Fruit fly (Drosophila melanogaster) whole organism, embryonic: ENCODE data around the gene MRP.

Experiments
- ATbp ChIP-seq: fragments of 200-800 bp; sonication (Bioruptor generic); optimal IDR thresholded peaks from 2 replicates; lab custom pipeline; 2017; ENCODE audit warnings: missing biosample characterization, mild to moderate bottlenecking, missing genetic modification characterization, missing genetic modification reagents
- Bteb2 ChIP-seq: fragments of 200-800 bp; sonication (Bioruptor generic); optimal IDR thresholded peaks from 2 replicates; lab custom pipeline; 2016; ENCODE audit warnings: missing biosample characterization, missing genetic modification characterization
- CG10321 ChIP-seq: fragments of 200-800 bp; sonication (Bioruptor generic); IDR thresholded peaks from 2 replicates; pipeline ENCODE4 v1.3.6; 2022; ENCODE audit warnings: missing biosample characterization, missing genetic modification characterization
- CG10462 ChIP-seq: fragments of 200-800 bp; sonication (Bioruptor generic); optimal IDR thresholded peaks from 2 replicates; lab custom pipeline; 2016; ENCODE audit warnings: missing biosample characterization, missing genetic modification characterization
- CG10959 ChIP-seq: fragments of 200-800 bp; sonication (Bioruptor generic); IDR thresholded peaks from 2 replicates; pipeline ENCODE4 v1.3.6; 2022; ENCODE audit warnings: missing biosample characterization, missing genetic modification characterization
- CG11696 ChIP-seq: fragments of 200-800 bp; sonication (Bioruptor generic); IDR thresholded peaks from 2 replicates; pipeline ENCODE4 v1.3.6; 2022; ENCODE audit warnings: missing biosample characterization, missing genetic modification characterization
- CG12155 ChIP-seq: fragments of 200-800 bp; sonication (Bioruptor generic); optimal IDR thresholded peaks from 3 replicates; lab custom pipeline; 2016; ENCODE audit warnings: missing biosample characterization, missing genetic modification characterization
- CG1233 ChIP-seq: fragments of 200-800 bp; sonication (Bioruptor generic); optimal IDR thresholded peaks from 4 replicates; lab custom pipeline; 2018; ENCODE audit warnings: missing biosample characterization, mild to moderate bottlenecking, missing genetic modification characterization
- CG12744 ChIP-seq: fragments of 200-800 bp; sonication (Bioruptor generic); optimal IDR thresholded peaks from 2 replicates; lab custom pipeline; 2016; ENCODE audit warnings: missing biosample characterization, missing genetic modification characterization
- CG13287 ChIP-seq: fragments of 200-800 bp; sonication (Bioruptor generic); IDR thresholded peaks from 2 replicates; pipeline ENCODE4 v1.3.6; 2022; ENCODE audit warnings: missing biosample characterization, missing genetic modification characterization; ENCODE audit not compliant: partially characterized antibody
- CG17186 ChIP-seq: fragments of 200-800 bp; sonication (Bioruptor generic); optimal IDR thresholded peaks from 3 replicates; lab custom pipeline; 2017; ENCODE audit warnings: missing biosample characterization, missing genetic modification reagents, missing genetic modification characterization
- CG17328 ChIP-seq: fragments of 200-800 bp; sonication (Bioruptor generic); IDR thresholded peaks from 2 replicates; pipeline ENCODE4 v1.3.6; 2022; ENCODE audit warnings: missing biosample characterization, missing genetic modification characterization
- CG17829 ChIP-seq: fragments of 200-800 bp; optimal IDR thresholded peaks from 2 replicates; lab custom pipeline; 2019; ENCODE audit warnings: missing biosample characterization, mild to moderate bottlenecking, missing genetic modification characterization, moderate library complexity
- CG18619 ChIP-seq: fragments of 200-800 bp; sonication (Bioruptor generic); optimal IDR thresholded peaks from 3 replicates; lab custom pipeline; 2017; ENCODE audit warnings: missing biosample characterization, mild to moderate bottlenecking, missing genetic modification characterization
- CG32767 ChIP-seq: fragments of 200-800 bp; sonication (Bioruptor generic); IDR thresholded peaks from 2 replicates; pipeline ENCODE4 v1.3.6; 2022; ENCODE audit warnings: missing biosample characterization, missing genetic modification characterization
- CG4360 ChIP-seq: fragments of 200-800 bp; sonication (Bioruptor generic); IDR thresholded peaks from 2 replicates; pipeline ENCODE4 v1.3.6; 2022; ENCODE audit warnings: missing biosample characterization, missing genetic modification characterization
- CG6175 ChIP-seq: fragments of 200-800 bp; sonication (Bioruptor generic); IDR thresholded peaks from 3 replicates; pipeline ENCODE4 v1.3.6; 2022; ENCODE audit warnings: missing biosample characterization, missing genetic modification characterization
- CG6254 ChIP-seq: fragments of 200-800 bp; sonication (Bioruptor generic); optimal IDR thresholded peaks from 3 replicates; lab custom pipeline; 2017; ENCODE audit warnings: mild to moderate bottlenecking, missing biosample characterization, missing genetic modification reagents, missing genetic modification characterization
- CG8281 ChIP-seq: fragments of 200-800 bp; sonication (Bioruptor generic); optimal IDR thresholded peaks from 2 replicates; lab custom pipeline; 2018; ENCODE audit warnings: missing biosample characterization, mild to moderate bottlenecking, missing genetic modification characterization, moderate library complexity
- CG8924 ChIP-seq: fragments of 200-800 bp; optimal IDR thresholded peaks from 3 replicates; lab custom pipeline; 2019; ENCODE audit warnings: missing biosample characterization, mild to moderate bottlenecking, missing genetic modification characterization, moderate library complexity
- CG9609 ChIP-seq: fragments of 200-800 bp; sonication (Bioruptor generic); optimal IDR thresholded peaks from 3 replicates; lab custom pipeline; 2016; ENCODE audit warnings: missing biosample characterization, missing genetic modification characterization
- Camta ChIP-seq: fragments of 200-800 bp; sonication (Bioruptor generic); optimal IDR thresholded peaks from 2 replicates; lab custom pipeline; 2016; ENCODE audit warnings: missing biosample characterization, missing genetic modification characterization
- D ChIP-seq, 2 experiments: fragments of 200-800 bp in 1 of 2; fragments of >200 bp in 1 of 2; sonication (Bioruptor generic) in 1 of 2; optimal IDR thresholded peaks; 2 replicates in 1 of 2; 3 replicates in 1 of 2; lab custom pipeline; 2017; ENCODE audit warnings: mild to moderate bottlenecking in 1 of 2, missing biosample characterization in 1 of 2, missing genetic modification characterization in 1 of 2, missing genetic modification reagents in 1 of 2
- Dad ChIP-seq: fragments of 200-800 bp; sonication (Bioruptor generic); optimal IDR thresholded peaks from 3 replicates; lab custom pipeline; 2016; ENCODE audit warnings: missing biosample characterization, missing genetic modification characterization
- Dip2 ChIP-seq: fragments of 200-800 bp; sonication (Bioruptor generic); IDR thresholded peaks from 2 replicates; pipeline ENCODE4 v1.3.6; 2022; ENCODE audit warnings: missing biosample characterization, missing genetic modification characterization
- E2f1 ChIP-seq: fragments of 200-800 bp; sonication (Bioruptor generic); IDR thresholded peaks from 2 replicates; pipeline ENCODE4 v1.3.6; 2022; ENCODE audit warnings: missing biosample characterization, missing genetic modification characterization
- MESR4 ChIP-seq: fragments of 200-800 bp; sonication (Bioruptor generic); optimal IDR thresholded peaks from 2 replicates; lab custom pipeline; 2018; ENCODE audit warnings: missing biosample characterization, mild to moderate bottlenecking, missing genetic modification characterization, moderate library complexity
- NfI ChIP-seq: fragments of 200-800 bp; sonication (Bioruptor generic); optimal IDR thresholded peaks from 3 replicates; lab custom pipeline; 2018; ENCODE audit warnings: missing biosample characterization, mild to moderate bottlenecking, missing genetic modification characterization, moderate library complexity
- Sry-δ ChIP-seq: fragments of 200-800 bp; sonication (Bioruptor generic); optimal IDR thresholded peaks from 2 replicates; lab custom pipeline; 2016; ENCODE audit warnings: missing biosample characterization, missing genetic modification characterization
- Trl ChIP-seq, 3 experiments: fragments of >200 bp in 2 of 3; fragments of 200-800 bp in 1 of 3; sonication (Bioruptor generic) in 1 of 3; optimal IDR thresholded peaks; 2 replicates in 1 of 3; 3 replicates in 2 of 3; lab custom pipeline; 2016 to 2017; ENCODE audit warnings: missing biosample characterization in 1 of 3, missing genetic modification characterization in 1 of 3
- ara ChIP-seq: fragments of 200-800 bp; sonication (Bioruptor generic); IDR thresholded peaks from 2 replicates; pipeline ENCODE4 v1.3.6; 2022; ENCODE audit warnings: missing biosample characterization, missing genetic modification characterization
- bbx ChIP-seq: fragments of 200-800 bp; sonication (Bioruptor generic); IDR thresholded peaks from 2 replicates; pipeline ENCODE4 v1.3.6; 2022; ENCODE audit warnings: missing biosample characterization, missing genetic modification characterization; ENCODE audit not compliant: partially characterized antibody
- bigmax ChIP-seq: fragments of 200-800 bp; sonication (Bioruptor generic); optimal IDR thresholded peaks from 2 replicates; lab custom pipeline; 2018; ENCODE audit warnings: missing biosample characterization, mild to moderate bottlenecking, missing genetic modification characterization
- chif ChIP-seq, 2 experiments: fragments of 200-800 bp; sonication (Bioruptor generic); optimal IDR thresholded peaks; 3 replicates each; lab custom pipeline; 2016; ENCODE audit warnings: missing biosample characterization in 2 of 2, missing genetic modification characterization in 2 of 2
- ems ChIP-seq: fragments of 200-800 bp; sonication (Bioruptor generic); optimal IDR thresholded peaks from 3 replicates; lab custom pipeline; 2016; ENCODE audit warnings: missing biosample characterization, missing genetic modification characterization
- fru ChIP-seq: fragments of >200 bp; optimal IDR thresholded peaks from 2 replicates; lab custom pipeline; 2017
- gce ChIP-seq: fragments of 200-800 bp; sonication (Bioruptor generic); IDR thresholded peaks from 3 replicates; pipeline ENCODE4 v1.3.6; 2022; ENCODE audit warnings: missing biosample characterization, missing genetic modification characterization
- gcm2 ChIP-seq: fragments of 200-800 bp; sonication (Bioruptor generic); optimal IDR thresholded peaks from 2 replicates; lab custom pipeline; 2016; ENCODE audit warnings: missing biosample characterization, missing genetic modification characterization
- jing ChIP-seq: fragments of 200-800 bp; sonication (Bioruptor generic); optimal IDR thresholded peaks from 2 replicates; lab custom pipeline; 2018; ENCODE audit warnings: missing biosample characterization, mild to moderate bottlenecking, missing genetic modification characterization
- lilli ChIP-seq: fragments of 200-800 bp; sonication (Bioruptor generic); optimal IDR thresholded peaks from 3 replicates; lab custom pipeline; 2016; ENCODE audit warnings: missing biosample characterization, missing genetic modification characterization
- peb ChIP-seq: fragments of 200-800 bp; sonication (Bioruptor generic); IDR thresholded peaks from 2 replicates; pipeline ENCODE4 v1.3.6; 2022; ENCODE audit warnings: missing biosample characterization, missing genetic modification characterization
- pnt ChIP-seq: fragments of 200-800 bp; sonication (Bioruptor generic); optimal IDR thresholded peaks from 3 replicates; lab custom pipeline; 2016; ENCODE audit warnings: missing biosample characterization, missing genetic modification characterization
- psq ChIP-seq: fragments of 200-800 bp; sonication (Bioruptor generic); optimal IDR thresholded peaks from 2 replicates; lab custom pipeline; 2017; ENCODE audit warnings: missing biosample characterization, missing genetic modification characterization
- run ChIP-seq: fragments of 200-800 bp; sonication (Bioruptor generic); optimal IDR thresholded peaks from 3 replicates; lab custom pipeline; 2018; ENCODE audit warnings: missing biosample characterization, mild to moderate bottlenecking, missing genetic modification characterization
- usp ChIP-seq: fragments of >200 bp; optimal IDR thresholded peaks from 2 replicates; lab custom pipeline; 2017; ENCODE audit warnings: missing biosample characterization, missing genetic modification characterization
- vvl ChIP-seq: fragments of 200-800 bp; sonication (Bioruptor generic); IDR thresholded peaks from 2 replicates; pipeline ENCODE4 v1.3.6; 2022; ENCODE audit warnings: missing biosample characterization, missing genetic modification characterization
- zen2 ChIP-seq: fragments of 200-800 bp; sonication (Bioruptor generic); IDR thresholded peaks from 3 replicates; pipeline ENCODE4 v1.3.6; 2022; ENCODE audit warnings: missing biosample characterization, missing genetic modification characterization; ENCODE audit not compliant: partially characterized antibody
- zfh1 ChIP-seq: fragments of 200-800 bp; sonication (Bioruptor generic); IDR thresholded peaks from 3 replicates; pipeline ENCODE4 v1.3.6; 2022; ENCODE audit warnings: missing biosample characterization, missing genetic modification characterization

MRP gene

DNA sequence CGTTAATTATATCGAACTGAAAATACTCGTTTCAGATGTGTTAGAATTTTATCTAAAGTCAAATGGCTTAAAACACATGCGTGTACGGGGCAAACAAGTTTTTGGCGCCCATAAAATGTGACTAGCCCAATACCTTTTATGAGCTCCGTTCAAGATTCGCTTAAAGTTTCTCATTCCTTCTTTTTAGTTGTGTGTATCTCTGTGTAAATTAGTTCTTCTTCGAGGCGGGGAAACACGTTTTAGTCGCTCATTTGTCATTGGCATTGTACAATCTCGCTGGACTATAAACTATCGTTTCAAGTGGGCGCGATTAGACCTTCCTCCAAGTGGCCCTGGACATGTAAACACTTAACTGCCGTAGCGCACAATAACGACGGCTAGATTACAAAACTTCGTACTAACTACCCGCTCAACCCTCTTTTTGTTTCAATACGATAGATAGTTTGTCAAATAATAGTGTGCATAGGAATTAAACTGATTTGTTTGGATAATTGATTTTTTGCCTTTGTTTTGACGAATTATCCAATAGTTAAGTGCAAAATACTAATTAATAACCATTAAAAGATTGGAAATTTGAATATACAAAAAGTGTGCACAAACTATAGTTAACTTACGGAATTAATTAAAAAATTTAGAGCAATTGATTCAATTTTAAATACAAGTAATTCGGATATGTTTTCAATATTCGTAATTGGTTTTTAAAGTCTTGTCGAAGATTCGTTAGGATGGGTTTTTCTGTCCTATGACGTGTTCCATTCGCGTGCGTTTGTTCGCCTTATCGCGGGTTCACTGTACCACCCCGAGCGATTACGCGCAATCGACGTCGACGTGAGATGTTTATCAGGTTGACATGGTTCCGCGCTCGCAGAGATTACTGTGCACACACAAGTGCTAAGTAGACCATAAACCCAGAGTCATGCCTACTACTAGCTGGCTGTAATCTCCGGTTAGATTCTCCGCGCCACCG lies 1.9 kb downstream of the MRP start (continued):
- TF ChIP-seq CG11696 (0 out of 2 replicates have a peak, but pooled peaks have one; percentile 31), CG10321 (GFP tag; lab: Robert Waterston, UW) (no peak), run (tag; lab: Kevin White, UChicago) (no peak), chif (GFP tag; optimal IDR thresholded peaks at IDR 0.05; lab: Kevin White, UChicago) (no peak), CG6254 (GFP tag; lab: Kevin White, UChicago) (peak; percentile 3), MESR4 (GFP tag; lab: Kevin White, UChicago) (no peak), Bteb2 (GFP tag; lab: Kevin White, UChicago) (no peak), pnt (GFP tag; lab: Kevin White, UChicago) (peak; percentile 10), Camta (GFP tag; lab: Kevin White, UChicago) (no peak), usp (no peak), vvl (GFP tag; lab: Robert Waterston, UW) (no peak), CG10462 (no peak), CG8924 (tag; lab: Kevin White, UChicago) (no peak), ems (GFP tag; lab: Kevin White, UChicago) (no peak), Dip2 (no peak), E2f1 (GFP tag; lab: Robert Waterston, UW) (peak; percentile 32; the same call in 1 of the 2 replicates), CG6175 (GFP tag; lab: Robert Waterston, UW) (no peak), jing (GFP tag; lab: Kevin White, UChicago) (no peak), lilli (GFP tag; lab: Kevin White, UChicago) (peak; percentile 61), CG12744 (no peak), D (optimal IDR thresholded peaks at IDR 0.05; lab: Kevin White, UChicago) (no peak), D (GFP tag; optimal IDR thresholded peaks at IDR 0.05; lab: Kevin White, UChicago) (peak; percentile 16), psq (no peak), peb (GFP tag; lab: Robert Waterston, UW) (peak; percentile 18; the same call in 1 of the 2 replicates), Sry-δ (GFP tag; lab: Kevin White, UChicago) (no peak), CG8281 (tag; lab: Kevin White, UChicago) (peak; percentile 3), zfh1 (GFP tag; lab: Robert Waterston, UW) (peak; percentile 45; the same call in 1 of the 3 replicates), fru (lab: Kevin White, UChicago) (no peak), ara (GFP tag; lab: Robert Waterston, UW) (peak; percentile 60), CG1233 (GFP tag; lab: Kevin White, UChicago) (peak; percentile 65), zen2 (no peak), Dad (GFP tag; lab: Kevin White, UChicago) (no peak), CG13287 (GFP tag; lab: Robert Waterston, UW) (no peak), CG17186 (GFP tag; lab: Kevin White, UChicago) (no peak), bbx (GFP tag; lab: Robert Waterston, UW) (peak; percentile 11; the same call in 1 of the 2 replicates), Trl (optimal IDR thresholded peaks at IDR 0.05; lab: Kevin White, UChicago) (peak in 1 of 2 experiments; percentile 3), Trl (GFP tag; optimal IDR thresholded peaks at IDR 0.05; lab: Kevin White, UChicago) (no peak), CG4360 (GFP tag; lab: Robert Waterston, UW) (no peak), CG17829 (peak; percentile 50), gcm2 (GFP tag; lab: Kevin White, UChicago) (no peak), CG12155 (GFP tag; lab: Kevin White, UChicago) (no peak), NfI (peak; percentile 17), CG9609 (GFP tag; lab: Kevin White, UChicago) (no peak), CG18619 (peak; percentile 22), ATbp (peak; percentile 20), gce (GFP tag; lab: Robert Waterston, UW) (no peak), CG17328 (GFP tag; lab: Robert Waterston, UW) (no peak), CG32767 (GFP tag; lab: Robert Waterston, UW) (no peak), bigmax (no peak), CG10959 (peak; percentile 22; the same call in 1 of the 2 replicates)
